Fruit fly (Drosophila melanogaster) whole organism: ENCODE data around the gene Nepl9.

Source experiments
- CG8478 ChIP-seq: fragments of >200 bp; optimal IDR thresholded peaks from 2 replicates; lab custom pipeline; 2018; ENCODE audit warnings: inconsistent platforms
- Dll ChIP-seq: fragments of >200 bp; optimal IDR thresholded peaks from 2 replicates; lab custom pipeline; 2017
- EcR ChIP-seq, 2 experiments: fragments of >200 bp; optimal IDR thresholded peaks; 2 replicates each; lab custom pipeline; 2017; ENCODE audit warnings: missing biosample characterization in 2 of 2, missing genetic modification characterization in 2 of 2, missing genetic modification reagents in 2 of 2
- pan ChIP-seq: fragments of >200 bp; optimal IDR thresholded peaks from 2 replicates; lab custom pipeline; 2017
- psq ChIP-seq: fragments of >200 bp; optimal IDR thresholded peaks from 2 replicates; lab custom pipeline; 2017
- usp ChIP-seq: fragments of >200 bp; optimal IDR thresholded peaks from 2 replicates; lab custom pipeline; 2017; ENCODE audit warnings: missing biosample characterization, missing genetic modification characterization, mixed read lengths

DNA sequence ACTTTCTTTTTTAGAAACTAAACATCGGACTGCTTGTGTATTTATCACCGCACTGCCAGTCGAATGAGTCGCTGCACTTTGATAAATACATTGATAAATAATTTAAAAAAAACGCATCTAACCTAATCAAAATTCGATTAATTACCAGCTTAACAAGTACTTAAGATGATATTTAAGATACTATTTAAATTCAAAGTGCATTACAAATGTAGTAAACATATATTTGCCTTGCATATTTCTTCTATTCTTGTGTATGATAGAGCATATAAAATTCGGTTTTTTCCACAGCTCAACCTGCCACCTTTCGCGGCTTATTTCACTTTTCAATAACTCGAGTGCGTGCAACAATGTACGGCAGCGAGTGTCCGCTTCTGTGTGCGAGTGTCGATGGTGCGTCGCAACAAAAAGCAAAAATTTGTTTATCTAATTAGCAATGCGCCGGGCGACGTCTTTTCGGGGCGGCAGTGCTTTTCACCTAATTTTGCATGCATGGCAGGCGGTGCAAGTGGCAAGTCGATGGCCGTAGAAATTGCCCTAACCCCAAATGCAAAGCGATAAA lies 32.6 kb downstream of the Nepl9 start, which contains the start of gene CG13272:
- TF ChIP-seq EcR (GFP tag; optimal IDR thresholded peaks at IDR 0.05; lab: Kevin White, UChicago) (no peak), pan (lab: Kevin White, UChicago) (no peak), Dll (lab: Kevin White, UChicago) (no peak), psq (lab: Kevin White, UChicago) (no peak), CG8478 (no peak), usp (GFP tag; lab: Kevin White, UChicago) (no peak)
